Worm (Caenorhabditis elegans) whole organism, young adult: ENCODE data around the gene T07A9.15.

ENCODE experiments used
- B0019.2 ChIP-seq: fragments of 200-800 bp; sonication (Bioruptor generic); conservative IDR thresholded peaks from 2 replicates; pipeline ENCODE4 v1.3.6; 2022; ENCODE audit warnings: missing genetic modification reagents, missing genetic modification characterization, missing compliant biosample characterization
- B0336.3 ChIP-seq: fragments of 200-800 bp; sonication (Bioruptor generic); IDR thresholded peaks from 2 replicates; pipeline ENCODE4 v1.3.6; 2022; ENCODE audit warnings: missing genetic modification characterization, missing compliant biosample characterization
- F22D6.2 ChIP-seq: sonication (generic microtip); optimal IDR thresholded peaks from 2 replicates; lab custom pipeline; 2016; ENCODE audit warnings: mild to moderate bottlenecking, missing genetic modification characterization, missing compliant biosample characterization
- F33H1.4 ChIP-seq: fragments of 200-800 bp; sonication (Bioruptor generic); IDR thresholded peaks from 2 replicates; pipeline ENCODE4 v1.3.6; 2022; ENCODE audit warnings: missing genetic modification reagents, missing genetic modification characterization, missing compliant biosample characterization
- F37B4.10 ChIP-seq: fragments of 200-800 bp; sonication (Bioruptor generic); IDR thresholded peaks from 2 replicates; pipeline ENCODE4 v1.3.6; 2022; ENCODE audit warnings: missing genetic modification characterization, missing compliant biosample characterization
- F49E8.2 ChIP-seq: sonication (generic microtip); optimal IDR thresholded peaks from 3 replicates; lab custom pipeline; 2017; ENCODE audit warnings: missing genetic modification characterization, mild to moderate bottlenecking, missing compliant biosample characterization, antibody characterized with exemption, moderate library complexity; ENCODE audit not compliant: insufficient read depth
- F57A8.1 ChIP-seq: fragments of 200-800 bp; sonication (Bioruptor generic); optimal IDR thresholded peaks from 2 replicates; lab custom pipeline; 2018; ENCODE audit warnings: mild to moderate bottlenecking, missing genetic modification characterization, moderate library complexity, missing compliant biosample characterization
- Y53F4B.3 ChIP-seq: fragments of 200-800 bp; sonication (Bioruptor generic); IDR thresholded peaks from 2 replicates; pipeline ENCODE4 v1.3.6; 2022; ENCODE audit warnings: missing genetic modification reagents, missing genetic modification characterization, missing compliant biosample characterization
- Y53G8AR.9 ChIP-seq: fragments of 200-800 bp; sonication (Bioruptor generic); conservative IDR thresholded peaks from 2 replicates; pipeline ENCODE4 v1.3.6; 2022; ENCODE audit warnings: missing genetic modification reagents, missing genetic modification characterization, missing compliant biosample characterization
- Y95B8A.8 ChIP-seq: fragments of 200-800 bp; sonication (Bioruptor generic); IDR thresholded peaks from 2 replicates; pipeline ENCODE4 v1.3.6; 2022; ENCODE audit warnings: missing genetic modification reagents, missing genetic modification characterization, missing compliant biosample characterization
- akir-1 ChIP-seq: fragments of 200-800 bp; sonication (Bioruptor generic); optimal IDR thresholded peaks from 2 replicates; lab custom pipeline; 2018; ENCODE audit warnings: mild to moderate bottlenecking, missing genetic modification characterization, moderate library complexity, missing compliant biosample characterization
- atf-7 ChIP-seq: sonication (generic microtip); optimal IDR thresholded peaks from 2 replicates; lab custom pipeline; 2017; ENCODE audit warnings: mild to moderate bottlenecking, missing genetic modification characterization, missing compliant biosample characterization
- attf-3 ChIP-seq: fragments of 200-800 bp; sonication (Bioruptor generic); conservative IDR thresholded peaks from 2 replicates; pipeline ENCODE4 v1.3.6; 2022; ENCODE audit warnings: missing genetic modification reagents, missing genetic modification characterization, missing compliant biosample characterization
- attf-5 ChIP-seq: fragments of 200-800 bp; sonication (Bioruptor generic); optimal IDR thresholded peaks from 2 replicates; lab custom pipeline; 2018; ENCODE audit warnings: mild to moderate bottlenecking, missing genetic modification characterization, missing compliant biosample characterization
- bed-1 ChIP-seq: fragments of 200-800 bp; sonication (Bioruptor generic); IDR thresholded peaks from 2 replicates; pipeline ENCODE4 v1.3.6; 2022; ENCODE audit warnings: missing genetic modification reagents, missing genetic modification characterization, missing compliant biosample characterization
- bed-2 ChIP-seq: fragments of 200-800 bp; sonication (Bioruptor generic); IDR thresholded peaks from 2 replicates; pipeline ENCODE4 v1.3.6; 2022; ENCODE audit warnings: missing genetic modification reagents, missing genetic modification characterization, missing compliant biosample characterization
- ccch-3 ChIP-seq: fragments of 200-800 bp; sonication (Bioruptor generic); optimal IDR thresholded peaks from 2 replicates; lab custom pipeline; 2018; ENCODE audit warnings: mild to moderate bottlenecking, missing genetic modification characterization, missing compliant biosample characterization
- ceh-27 ChIP-seq: fragments of 200-800 bp; sonication (Bioruptor generic); optimal IDR thresholded peaks from 2 replicates; lab custom pipeline; 2018; ENCODE audit warnings: mild to moderate bottlenecking, missing genetic modification characterization, moderate library complexity, missing compliant biosample characterization
- ceh-58 ChIP-seq: fragments of 200-800 bp; sonication (Bioruptor generic); IDR thresholded peaks from 2 replicates; pipeline ENCODE4 v1.3.6; 2022; ENCODE audit warnings: missing genetic modification characterization, missing compliant biosample characterization
- die-1 ChIP-seq: sonication (generic microtip); optimal IDR thresholded peaks from 2 replicates; lab custom pipeline; 2016; ENCODE audit warnings: missing genotype, mild to moderate bottlenecking, missing genetic modification characterization, missing compliant biosample characterization
- dpff-1 ChIP-seq: sonication (generic microtip); optimal IDR thresholded peaks from 2 replicates; lab custom pipeline; 2017; ENCODE audit warnings: mild to moderate bottlenecking, missing genetic modification characterization, missing compliant biosample characterization
- egl-18 ChIP-seq: fragments of 200-800 bp; sonication (Bioruptor generic); IDR thresholded peaks from 2 replicates; pipeline ENCODE4 v1.3.6; 2022; ENCODE audit warnings: missing genetic modification reagents, missing genetic modification characterization, missing compliant biosample characterization
- egrh-3 ChIP-seq: fragments of 200-800 bp; sonication (Bioruptor generic); IDR thresholded peaks from 2 replicates; pipeline ENCODE4 v1.3.6; 2022; ENCODE audit warnings: missing genetic modification reagents, missing genetic modification characterization, missing compliant biosample characterization
- ekl-4 ChIP-seq: fragments of 200-800 bp; sonication (Bioruptor generic); IDR thresholded peaks from 2 replicates; pipeline ENCODE4 v1.3.6; 2022; ENCODE audit warnings: missing genetic modification reagents, missing genetic modification characterization, missing compliant biosample characterization
- ets-4 ChIP-seq: fragments of 200-800 bp; sonication (Bioruptor generic); optimal IDR thresholded peaks from 2 replicates; lab custom pipeline; 2018; ENCODE audit warnings: mild to moderate bottlenecking, missing genetic modification characterization, missing compliant biosample characterization
- him-1 ChIP-seq: sonication (generic microtip); optimal IDR thresholded peaks from 2 replicates; lab custom pipeline; 2016; ENCODE audit warnings: missing genotype, missing genetic modification reagents, missing genetic modification characterization, missing compliant biosample characterization
- hsf-1 ChIP-seq: fragments of 200-800 bp; sonication (Bioruptor generic); IDR thresholded peaks from 2 replicates; pipeline ENCODE4 v1.3.6; 2022; ENCODE audit warnings: missing genetic modification reagents, missing genetic modification characterization, missing compliant biosample characterization
- lag-1 ChIP-seq: fragments of 200-800 bp; sonication (Bioruptor generic); IDR thresholded peaks from 2 replicates; pipeline ENCODE4 v1.3.6; 2022; ENCODE audit warnings: missing genetic modification reagents, missing genetic modification characterization, missing compliant biosample characterization
- lir-1 ChIP-seq: fragments of 200-800 bp; sonication (Bioruptor generic); conservative IDR thresholded peaks from 2 replicates; pipeline ENCODE4 v1.3.6; 2022; ENCODE audit warnings: missing genetic modification reagents, missing genetic modification characterization, missing compliant biosample characterization
- lsy-27 ChIP-seq: sonication (generic microtip); optimal IDR thresholded peaks from 2 replicates; lab custom pipeline; 2017; ENCODE audit warnings: missing genetic modification characterization, mild to moderate bottlenecking, missing compliant biosample characterization, antibody characterized with exemption, missing genotype, borderline replicate concordance; ENCODE audit not compliant: insufficient read depth
- madf-3 ChIP-seq: fragments of 200-800 bp; sonication (Bioruptor generic); IDR thresholded peaks from 2 replicates; pipeline ENCODE4 v1.3.6; 2022; ENCODE audit warnings: missing genetic modification reagents, missing genetic modification characterization, missing compliant biosample characterization
- madf-6 ChIP-seq: fragments of 200-800 bp; sonication (Bioruptor generic); IDR thresholded peaks from 2 replicates; pipeline ENCODE4 v1.3.6; 2022; ENCODE audit warnings: missing genetic modification reagents, missing genetic modification characterization, missing compliant biosample characterization
- mes-4 ChIP-seq: sonication (generic microtip); optimal IDR thresholded peaks from 2 replicates; lab custom pipeline; 2016; ENCODE audit warnings: missing genotype, missing genetic modification characterization, missing compliant biosample characterization
- mxl-1 ChIP-seq: sonication (generic microtip); optimal IDR thresholded peaks from 2 replicates; lab custom pipeline; 2016; ENCODE audit warnings: missing genetic modification characterization, missing compliant biosample characterization
- nhr-179 ChIP-seq: sonication (generic microtip); optimal IDR thresholded peaks from 2 replicates; lab custom pipeline; 2016; ENCODE audit warnings: mild to moderate bottlenecking, missing genetic modification characterization, missing compliant biosample characterization
- nhr-27 ChIP-seq: fragments of 200-800 bp; sonication (Bioruptor generic); optimal IDR thresholded peaks from 2 replicates; lab custom pipeline; 2018; ENCODE audit warnings: mild to moderate bottlenecking, missing genetic modification characterization, moderate library complexity, missing compliant biosample characterization
- pbrm-1 ChIP-seq: fragments of 200-800 bp; sonication (Bioruptor generic); IDR thresholded peaks from 2 replicates; pipeline ENCODE4 v1.3.6; 2022; ENCODE audit warnings: missing genetic modification reagents, missing genetic modification characterization, missing compliant biosample characterization
- repo-1 ChIP-seq: sonication (generic microtip); optimal IDR thresholded peaks from 2 replicates; lab custom pipeline; 2017; ENCODE audit warnings: mild to moderate bottlenecking, missing genetic modification characterization, missing compliant biosample characterization
- sea-2 ChIP-seq: fragments of 200-800 bp; sonication (Bioruptor generic); IDR thresholded peaks from 2 replicates; pipeline ENCODE4 v1.3.6; 2022; ENCODE audit warnings: missing genetic modification characterization, missing compliant biosample characterization
- snpc-4 ChIP-seq, 5 experiments: fragments of 150-350 bp in 1 of 5; sonication (generic microtip) in 4 of 5; optimal IDR thresholded peaks; 2 replicates each; lab custom pipeline; 2014 to 2018; ENCODE audit warnings: missing genetic modification characterization in 5 of 5, missing biosample characterization in 3 of 5, antibody characterized with exemption in 2 of 5, mild to moderate bottlenecking in 2 of 5, missing compliant biosample characterization in 2 of 5, missing genotype in 2 of 5, moderate library complexity in 2 of 5, missing genetic modification reagents in 1 of 5
- tbp1 ChIP-seq: fragments of 200-800 bp; sonication (Bioruptor generic); optimal IDR thresholded peaks from 2 replicates; lab custom pipeline; 2018; ENCODE audit warnings: mild to moderate bottlenecking, missing genetic modification characterization, missing compliant biosample characterization
- unc-130 ChIP-seq: sonication (generic microtip); optimal IDR thresholded peaks from 2 replicates; lab custom pipeline; 2016; ENCODE audit warnings: missing genetic modification reagents, missing genetic modification characterization, missing compliant biosample characterization
- xnd-1 ChIP-seq: sonication (generic microtip); optimal IDR thresholded peaks from 2 replicates; lab custom pipeline; 2016; ENCODE audit warnings: missing genotype, missing genetic modification reagents, missing genetic modification characterization, missing compliant biosample characterization
- ztf-26 ChIP-seq: sonication (generic microtip); optimal IDR thresholded peaks from 2 replicates; lab custom pipeline; 2017; ENCODE audit warnings: missing genetic modification characterization, missing compliant biosample characterization

The T07A9.15 gene

ce11 chrIV:390279-390678, 3.1 kb downstream of the T07A9.15 start, which contains the start of the genes ears-2 and uncp-18 (continued):
- no peak for TF ChIP-seq sea-2 (GFP tag; lab: Robert Waterston, UW)
- TF ChIP-seq F37B4.10 (GFP tag; lab: Robert Waterston, UW) = no peak
- no peak for TF ChIP-seq nhr-179 (tag; lab: Kevin White, UChicago)
- no peak for TF ChIP-seq lag-1
- TF ChIP-seq nhr-27 (tag; lab: Kevin White, UChicago) = no peak
- TF ChIP-seq bed-2 (GFP tag; lab: Robert Waterston, UW) = peak; percentile 75
- TF ChIP-seq egrh-3 = peak; percentile 86
- no peak for TF ChIP-seq dpff-1 (tag; lab: Kevin White, UChicago)
- peak; percentile 65; the same call in 1 of the 2 replicates for TF ChIP-seq B0019.2 (GFP tag; lab: Robert Waterston, UW)
- TF ChIP-seq repo-1 = peak; percentile 39
- peak; percentile 87 for TF ChIP-seq pbrm-1
- peak; percentile 79; the same call in 1 of the 2 replicates for TF ChIP-seq madf-3
- TF ChIP-seq die-1 (tag; lab: Kevin White, UChicago) = peak; percentile 62
- TF ChIP-seq unc-130 (GFP tag; lab: Kevin White, UChicago) = peak; percentile 94
- 0 out of 2 replicates have a peak, but pooled peaks have one; percentile 48 for TF ChIP-seq egl-18 (GFP tag; lab: Robert Waterston, UW)
- peak; percentile 41 for TF ChIP-seq F22D6.2 (tag; lab: Kevin White, UChicago)
- TF ChIP-seq ceh-58 = no peak
- TF ChIP-seq hsf-1 = peak; percentile 65
- peak; percentile 75 for TF ChIP-seq lir-1 (GFP tag; lab: Robert Waterston, UW)
- peak; percentile 77 for TF ChIP-seq attf-3 (GFP tag; lab: Robert Waterston, UW)
- TF ChIP-seq mxl-1 (tag; lab: Kevin White, UChicago) = peak; percentile 24
- TF ChIP-seq Y53F4B.3 (GFP tag; lab: Robert Waterston, UW) = no peak
- no peak for TF ChIP-seq ets-4 (GFP tag; lab: Kevin White, UChicago)
- peak; percentile 63 for TF ChIP-seq atf-7 (tag; lab: Kevin White, UChicago)
- peak; percentile 68 for TF ChIP-seq akir-1
- TF ChIP-seq him-1 (tag; lab: Kevin White, UChicago) = peak; percentile 78
- peak; percentile 43 for TF ChIP-seq snpc-4 (GFP tag; optimal IDR thresholded peaks at IDR 0.05; lab: Kevin White, UChicago)
- TF ChIP-seq snpc-4 (tag; optimal IDR thresholded peaks at IDR 0.05; lab: Kevin White, UChicago) = peak; percentile 58 to 88 (median 74)
- peak; percentile 93 for TF ChIP-seq B0336.3 (GFP tag; lab: Robert Waterston, UW)
- TF ChIP-seq xnd-1 = no peak
- TF ChIP-seq Y95B8A.8 (GFP tag; lab: Robert Waterston, UW) = peak; percentile 88

DNA sequence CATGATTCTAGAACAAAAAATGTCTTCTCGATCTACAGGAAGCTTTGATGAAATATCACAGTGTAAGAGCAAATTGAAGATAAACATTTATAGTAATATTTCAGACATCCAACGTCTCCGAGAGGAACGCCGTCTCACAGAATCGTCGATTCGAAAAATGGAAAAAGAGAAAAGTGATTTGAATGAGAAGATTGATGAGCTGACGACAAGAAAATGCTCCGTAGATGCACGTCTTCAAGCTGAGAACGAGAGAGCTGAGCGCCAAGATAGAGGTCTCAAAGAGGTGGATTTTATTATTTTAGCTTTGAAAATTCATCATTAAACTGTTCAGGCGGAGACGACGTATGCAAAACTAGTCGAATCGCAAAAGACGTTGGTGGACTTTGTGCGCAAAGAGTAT, 5.3 kb downstream of the T07A9.15 start, which contains the start of gene ssna-1:
Gene ssna-1 (plus strand): TSS at position 12 of the 400 bp plus-strand sequence.
- TF ChIP-seq repo-1 (no peak), mes-4 (no peak), lir-1 (GFP tag; lab: Robert Waterston, UW) (no peak), pbrm-1 (no peak), F33H1.4 (GFP tag; lab: Robert Waterston, UW) (no peak), unc-130 (GFP tag; lab: Kevin White, UChicago) (no peak), lsy-27 (tag; lab: Kevin White, UChicago) (no peak), ztf-26 (tag; lab: Kevin White, UChicago) (no peak)

- TF ChIP-seq madf-6 (GFP tag; lab: Robert Waterston, UW) (peak; percentile 25; the same call in 1 of the 2 replicates), F49E8.2 (tag; lab: Kevin White, UChicago) (no peak), bed-1 (no peak), attf-5 (GFP tag; lab: Kevin White, UChicago) (no peak), F37B4.10 (GFP tag; lab: Robert Waterston, UW) (no peak), ccch-3 (GFP tag; lab: Kevin White, UChicago) (no peak), F57A8.1 (GFP tag; lab: Kevin White, UChicago) (no peak), tbp1 (no peak), Y53F4B.3 (GFP tag; lab: Robert Waterston, UW) (no peak), Y53G8AR.9 (0 out of 2 replicates have a peak, but pooled peaks have one; percentile 12), ceh-27 (GFP tag; lab: Kevin White, UChicago) (no peak), ekl-4 (GFP tag; lab: Robert Waterston, UW) (peak; percentile 32; the same call in 1 of the 2 replicates), lir-1 (GFP tag; lab: Robert Waterston, UW) (no peak)
These were observed 5.9 kb downstream of the T07A9.15 start for ce11 chrIV:387283-388048.
